Worm (Caenorhabditis elegans): ENCODE results near the gene str-7.

DNA sequence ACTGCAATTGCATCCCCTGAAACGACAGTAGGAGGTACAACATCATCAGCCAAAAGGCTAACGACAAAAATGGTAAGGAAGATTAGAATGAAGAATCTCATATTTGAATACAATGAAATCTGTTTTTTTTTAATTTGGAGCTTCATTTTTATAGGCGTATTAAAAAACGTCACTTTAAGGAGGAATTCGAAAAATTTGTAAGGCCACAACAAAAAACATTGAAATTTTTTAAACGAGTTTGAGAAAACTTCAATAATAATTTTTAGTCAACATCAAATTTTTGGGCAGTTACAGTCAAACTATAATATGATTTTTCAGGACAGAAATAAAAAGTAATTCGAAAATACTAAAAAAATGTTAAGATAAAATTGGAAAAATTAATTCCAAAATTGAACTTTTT is 36.6 kb downstream of the str-7 start, which contains the start of gene F14H3.14:
- TF ChIP-seq med-1 (GFP tag; optimal IDR thresholded peaks at IDR 0.05; ENCODE audit: insufficient read depth): no peak
- no peak for TF ChIP-seq flt-1 (GFP tag; IDR thresholded peaks at IDR 0.05)
- TF ChIP-seq ztf-23 (GFP tag; IDR thresholded peaks at IDR 0.05): no peak
- no peak for TF ChIP-seq cog-1 (tag; optimal IDR thresholded peaks at IDR 0.05)
- no peak for TF ChIP-seq klf-2 (GFP tag; conservative IDR thresholded peaks at IDR 0.05)
